Fruit fly (Drosophila melanogaster): ENCODE data around the gene Sfp24Ba.
A peak's percentile ranks its signal among the peaks of the same experiment; 100 is the strongest.

Gene Sfp24Ba

DNA sequence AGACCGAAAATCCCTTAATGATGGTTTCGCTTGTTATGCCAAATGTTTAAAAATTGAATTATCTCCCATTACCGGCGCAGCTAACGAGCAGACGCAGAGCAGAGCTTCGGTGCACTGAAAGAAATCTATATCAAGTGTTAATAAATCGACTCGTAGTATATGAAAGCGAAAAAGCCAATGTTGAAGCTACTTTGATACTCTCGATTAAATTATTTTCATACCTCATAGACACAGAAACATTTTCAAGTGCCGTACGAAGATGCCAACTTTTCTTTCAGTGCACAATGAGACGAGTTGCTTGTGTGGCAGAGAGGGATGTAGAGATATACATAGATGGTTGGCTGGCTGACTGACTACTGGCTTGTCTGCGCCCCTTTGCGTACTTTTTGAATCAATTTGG lies 7.4 kb upstream of the Sfp24Ba start (continued):
- peak; percentile 2 for TF ChIP-seq fd64A (GFP tag; optimal IDR thresholded peaks at IDR 0.05)
- peak; percentile 16 for TF ChIP-seq NC2α (GFP tag; optimal IDR thresholded peaks at IDR 0.05)
- peak; percentile 19 for TF ChIP-seq nerfin-1 (tag; optimal IDR thresholded peaks at IDR 0.05)
- TF ChIP-seq CG9817 (tag; optimal IDR thresholded peaks at IDR 0.05): peak; percentile 4
- no peak for TF ChIP-seq CG12071 (GFP tag; optimal IDR thresholded peaks at IDR 0.05)
- no peak for TF ChIP-seq Tbp (GFP tag; optimal IDR thresholded peaks at IDR 0.05)
- no peak for TF ChIP-seq vfl (GFP tag; optimal IDR thresholded peaks at IDR 0.05)
- TF ChIP-seq CG6689 (GFP tag; IDR thresholded peaks at IDR 0.05): peak; percentile 42
- 0 out of 3 replicates have a peak, but pooled peaks have one; percentile 32 for TF ChIP-seq CG2199 (GFP tag; IDR thresholded peaks at IDR 0.05)
- peak; percentile 55; the same call in 1 of the 2 replicates for TF ChIP-seq CG8765 (GFP tag; IDR thresholded peaks at IDR 0.05)
- TF ChIP-seq CG5245 (GFP tag; optimal IDR thresholded peaks at IDR 0.05): peak; percentile 30
- TF ChIP-seq dmrt99B (tag; optimal IDR thresholded peaks at IDR 0.05): peak; percentile 57
- TF ChIP-seq CG4707 (GFP tag; optimal IDR thresholded peaks at IDR 0.05): no peak
- peak; percentile 5 for TF ChIP-seq Pdp1 (GFP tag; optimal IDR thresholded peaks at IDR 0.05)
- TF ChIP-seq CG14965 (GFP tag; optimal IDR thresholded peaks at IDR 0.05; ENCODE audit: borderline replicate concordance): no peak
- no peak for TF ChIP-seq repo (GFP tag; optimal IDR thresholded peaks at IDR 0.05)
- peak; percentile 29; the same call in 1 of the 2 replicates for TF ChIP-seq CG1024 (GFP tag; IDR thresholded peaks at IDR 0.05)
- no peak for TF ChIP-seq Lim3 (GFP tag; IDR thresholded peaks at IDR 0.05)
- peak; percentile 57 for TF ChIP-seq CG1603 (tag; optimal IDR thresholded peaks at IDR 0.05)
- TF ChIP-seq az2 (GFP tag; optimal IDR thresholded peaks at IDR 0.05): peak; percentile 6
- TF ChIP-seq CG33213 (GFP tag; optimal IDR thresholded peaks at IDR 0.05): no peak
- no peak for TF ChIP-seq CG31388 (GFP tag; optimal IDR thresholded peaks at IDR 0.05)
- peak; percentile 44 for TF ChIP-seq nmo (GFP tag; optimal IDR thresholded peaks at IDR 0.05)
- TF ChIP-seq CG4854 (GFP tag; optimal IDR thresholded peaks at IDR 0.05): no peak
- peak; percentile 55 for TF ChIP-seq fd96Cb (tag; optimal IDR thresholded peaks at IDR 0.05)
- peak; percentile 73 for TF ChIP-seq Xrp1 (GFP tag; IDR thresholded peaks at IDR 0.05)
- TF ChIP-seq Hsf (GFP tag; optimal IDR thresholded peaks at IDR 0.05): peak; percentile 6
- no peak for TF ChIP-seq HHEX (GFP tag; optimal IDR thresholded peaks at IDR 0.05)
- TF ChIP-seq CG9727 (GFP tag; optimal IDR thresholded peaks at IDR 0.05): peak; percentile 18
- no peak for TF ChIP-seq CG4617 (GFP tag; optimal IDR thresholded peaks at IDR 0.05; ENCODE audit: borderline replicate concordance)
- TF ChIP-seq CG12104 (GFP tag; optimal IDR thresholded peaks at IDR 0.05): no peak
- TF ChIP-seq CG15073 (GFP tag; optimal IDR thresholded peaks at IDR 0.05): no peak
- peak; percentile 24 for TF ChIP-seq CG30431 (GFP tag; optimal IDR thresholded peaks at IDR 0.05)
- no peak for TF ChIP-seq pita (GFP tag; optimal IDR thresholded peaks at IDR 0.05)
- TF ChIP-seq slp2 (GFP tag; optimal IDR thresholded peaks at IDR 0.05): no peak
- 0 out of 2 replicates have a peak, but pooled peaks have one; percentile 19 for TF ChIP-seq vvl (GFP tag; IDR thresholded peaks at IDR 0.05)
- no peak for TF ChIP-seq schlank (tag; optimal IDR thresholded peaks at IDR 0.05)
- TF ChIP-seq ewg (GFP tag; optimal IDR thresholded peaks at IDR 0.05): peak; percentile 6
- TF ChIP-seq kay (GFP tag; optimal IDR thresholded peaks at IDR 0.05): no peak
- no peak for TF ChIP-seq CG8359 (GFP tag; optimal IDR thresholded peaks at IDR 0.05; ENCODE audit: borderline replicate concordance)
- TF ChIP-seq CG6813 (GFP tag; optimal IDR thresholded peaks at IDR 0.05): no peak
- 0 out of 3 replicates have a peak, but pooled peaks have one; percentile 12 for TF ChIP-seq Aef1 (GFP tag; IDR thresholded peaks at IDR 0.05)
- TF ChIP-seq Dek (tag; optimal IDR thresholded peaks at IDR 0.05): no peak
- TF ChIP-seq Lpt (GFP tag; optimal IDR thresholded peaks at IDR 0.05): no peak
- TF ChIP-seq btn (GFP tag; optimal IDR thresholded peaks at IDR 0.05): no peak
- TF ChIP-seq E2f2 (GFP tag; IDR thresholded peaks at IDR 0.05): 0 out of 2 replicates have a peak, but pooled peaks have one; percentile 7
- no peak for TF ChIP-seq BtbVII (GFP tag; optimal IDR thresholded peaks at IDR 0.05)
- peak; percentile 55 for TF ChIP-seq CG10959 (GFP tag; IDR thresholded peaks at IDR 0.05)
- peak; percentile 17 for TF ChIP-seq ATbp (GFP tag; optimal IDR thresholded peaks at IDR 0.05)
- peak; percentile 5 for TF ChIP-seq CG8924 (tag; optimal IDR thresholded peaks at IDR 0.05)
- no peak; the same call in 1 of the 2 replicates for TF ChIP-seq sob (GFP tag; IDR thresholded peaks at IDR 0.05)
